Worm (Caenorhabditis elegans) whole organism, L2 larva: ENCODE results near the gene spe-6.

Experiments
- alr-1 ChIP-seq: fragments of 150-350 bp; optimal IDR thresholded peaks from 2 replicates; lab custom pipeline; 2014; ENCODE audit warnings: missing biosample characterization, missing genetic modification characterization
- blmp-1 ChIP-seq: sonication (generic microtip); optimal IDR thresholded peaks from 2 replicates; lab custom pipeline; 2017; ENCODE audit warnings: missing genetic modification characterization, mild to moderate bottlenecking, missing compliant biosample characterization, antibody characterized with exemption, moderate library complexity; ENCODE audit not compliant: insufficient read depth
- dmd-4 ChIP-seq: sonication (generic microtip); optimal IDR thresholded peaks from 2 replicates; lab custom pipeline; 2017; ENCODE audit warnings: missing biosample characterization, missing genetic modification characterization
- lin-13 ChIP-seq: fragments of 150-350 bp; optimal IDR thresholded peaks from 2 replicates; lab custom pipeline; 2014; ENCODE audit warnings: missing biosample characterization, missing genetic modification reagents, missing genetic modification characterization
- mdl-1 ChIP-seq, 2 experiments: fragments of 150-350 bp in 1 of 2; sonication (generic microtip) in 1 of 2; optimal IDR thresholded peaks; 2 replicates each; lab custom pipeline; 2017; ENCODE audit warnings: missing biosample characterization in 2 of 2, missing genetic modification characterization in 2 of 2
- nhr-11 ChIP-seq: fragments of 150-350 bp; optimal IDR thresholded peaks from 2 replicates; lab custom pipeline; 2014; ENCODE audit warnings: missing biosample characterization, missing genetic modification characterization
- nhr-23 ChIP-seq: fragments of 150-350 bp; optimal IDR thresholded peaks from 2 replicates; lab custom pipeline; 2014; ENCODE audit warnings: missing biosample characterization, missing genetic modification reagents, missing genetic modification characterization
- nhr-237 ChIP-seq: fragments of 150-350 bp; optimal IDR thresholded peaks from 2 replicates; lab custom pipeline; 2014; ENCODE audit warnings: missing biosample characterization, missing genetic modification characterization
- nhr-77 ChIP-seq: fragments of 150-350 bp; optimal IDR thresholded peaks from 2 replicates; lab custom pipeline; 2014; ENCODE audit warnings: missing biosample characterization, missing genetic modification characterization
- snpc-4 ChIP-seq: fragments of 150-350 bp; optimal IDR thresholded peaks from 2 replicates; lab custom pipeline; 2014; ENCODE audit warnings: missing biosample characterization, missing genetic modification characterization
- zag-1 ChIP-seq: fragments of 150-350 bp; optimal IDR thresholded peaks from 2 replicates; lab custom pipeline; 2014; ENCODE audit warnings: missing biosample characterization, missing genetic modification characterization
- ztf-4 ChIP-seq: fragments of 150-350 bp; optimal IDR thresholded peaks from 2 replicates; lab custom pipeline; 2014; ENCODE audit warnings: missing biosample characterization, missing genetic modification characterization

- no peak for TF ChIP-seq snpc-4
- TF ChIP-seq mdl-1 (tag; optimal IDR thresholded peaks at IDR 0.05; lab: Kevin White, UChicago), result no peak
- TF ChIP-seq nhr-23, result no peak
- no peak for TF ChIP-seq nhr-11
- no peak for TF ChIP-seq lin-13
- TF ChIP-seq alr-1 (tag; lab: Kevin White, UChicago), result no peak
- no peak for TF ChIP-seq zag-1 (tag; lab: Kevin White, UChicago)
- TF ChIP-seq nhr-77 (tag; lab: Kevin White, UChicago), result no peak
- TF ChIP-seq ztf-4 (tag; lab: Kevin White, UChicago), result no peak
- no peak for TF ChIP-seq nhr-237 (tag; lab: Kevin White, UChicago)
- TF ChIP-seq blmp-1 (tag; lab: Kevin White, UChicago), result no peak
- no peak for TF ChIP-seq dmd-4
Observed at ce11 chrIII:11487245-11487644, 18.0 kb upstream of the spe-6 start, which contains the start of gene popl-5.
